Worm (Caenorhabditis elegans): ENCODE results near the gene F44A2.3.

- TF ChIP-seq elt-3 (tag; optimal IDR thresholded peaks at IDR 0.05) (no peak), lsy-2 (tag; optimal IDR thresholded peaks at IDR 0.05) (no peak), nhr-12 (tag; optimal IDR thresholded peaks at IDR 0.05) (no peak)
These were observed 2.2 kb upstream of the F44A2.3 start, which contains the start of gene nhr-39 for ce11 chrV:9303026-9303425.

Measured in whole organism, mixed stage, embryonic.